Fruit fly (Drosophila melanogaster) whole organism, wandering third instar larva: ENCODE measurements around the gene CD98hc.

Experiments
- Abd-B ChIP-seq: fragments of >200 bp; optimal IDR thresholded peaks from 2 replicates; lab custom pipeline; 2017; ENCODE audit warnings: missing biosample characterization, missing genetic modification characterization
- CG32264 ChIP-seq: fragments of 200-800 bp; sonication (Bioruptor generic); optimal IDR thresholded peaks from 2 replicates; lab custom pipeline; 2016; ENCODE audit warnings: missing biosample characterization, missing genetic modification characterization
- CG9705 ChIP-seq: fragments of 200-800 bp; sonication (Bioruptor generic); optimal IDR thresholded peaks from 2 replicates; lab custom pipeline; 2018; ENCODE audit warnings: missing biosample characterization, mild to moderate bottlenecking, missing genetic modification characterization
- CrebA ChIP-seq: fragments of 200-800 bp; sonication (Bioruptor generic); optimal IDR thresholded peaks from 2 replicates; lab custom pipeline; 2016; ENCODE audit warnings: missing biosample characterization, mild to moderate bottlenecking, missing genetic modification characterization, borderline replicate concordance
- Dfd ChIP-seq: fragments of >200 bp; optimal IDR thresholded peaks from 2 replicates; lab custom pipeline; 2017; ENCODE audit warnings: missing biosample characterization, missing genetic modification characterization
- Dif ChIP-seq: fragments of 200-275, 200-300 bp; sonication (Bioruptor generic); optimal IDR thresholded peaks from 2 replicates; lab custom pipeline; 2018; ENCODE audit warnings: missing biosample characterization, missing genetic modification characterization; ENCODE audit not compliant: partially characterized antibody
- GATAd ChIP-seq: sonication (Bioruptor generic); optimal IDR thresholded peaks from 2 replicates; lab custom pipeline; 2016; ENCODE audit warnings: missing biosample characterization, missing genetic modification characterization
- HLH106 ChIP-seq: fragments of 200-800 bp; optimal IDR thresholded peaks from 3 replicates; lab custom pipeline; 2019; ENCODE audit warnings: missing biosample characterization, mild to moderate bottlenecking, missing genetic modification characterization, moderate library complexity
- Hnf4 ChIP-seq: fragments of 200-800 bp; sonication (Bioruptor generic); optimal IDR thresholded peaks from 2 replicates; lab custom pipeline; 2016; ENCODE audit warnings: missing biosample characterization, mild to moderate bottlenecking, missing genetic modification characterization
- Hr78 ChIP-seq: fragments of >200 bp; optimal IDR thresholded peaks from 2 replicates; lab custom pipeline; 2017; ENCODE audit warnings: missing biosample characterization, missing genetic modification characterization
- Hr83 ChIP-seq: fragments of 200-300 bp; sonication (Bioruptor generic); optimal IDR thresholded peaks from 2 replicates; lab custom pipeline; 2016; ENCODE audit warnings: missing biosample characterization, mild to moderate bottlenecking, missing genetic modification characterization, moderate library complexity; ENCODE audit not compliant: poor library complexity, severe bottlenecking
- Jra ChIP-seq: sonication (Bioruptor generic); optimal IDR thresholded peaks from 2 replicates; lab custom pipeline; 2016; ENCODE audit warnings: missing biosample characterization, missing genetic modification characterization
- Mio ChIP-seq: sonication (Bioruptor generic); optimal IDR thresholded peaks from 2 replicates; lab custom pipeline; 2016; ENCODE audit warnings: missing biosample characterization, missing genetic modification characterization
- Myc ChIP-seq: fragments of >200 bp; optimal IDR thresholded peaks from 2 replicates; lab custom pipeline; 2017
- N ChIP-seq: fragments of >200 bp; optimal IDR thresholded peaks from 2 replicates; lab custom pipeline; 2018; ENCODE audit warnings: missing biosample characterization, missing external identifiers, missing genetic modification characterization
- OdsH ChIP-seq: fragments of 200-800 bp; sonication (Bioruptor generic); optimal IDR thresholded peaks from 2 replicates; lab custom pipeline; 2016; ENCODE audit warnings: missing biosample characterization, mild to moderate bottlenecking, missing genetic modification characterization
- Rel ChIP-seq, 2 experiments: fragments of 200-800 bp; sonication (Bioruptor generic) in 1 of 2; optimal IDR thresholded peaks; 2 replicates in 1 of 2; 3 replicates in 1 of 2; lab custom pipeline; 2016 to 2019; ENCODE audit warnings: mild to moderate bottlenecking in 2 of 2, missing biosample characterization in 2 of 2, missing genetic modification characterization in 2 of 2, moderate library complexity in 1 of 2
- Sp1 ChIP-seq: fragments of 200-800 bp; sonication (Bioruptor generic); optimal IDR thresholded peaks from 3 replicates; lab custom pipeline; 2019; ENCODE audit warnings: missing biosample characterization, mild to moderate bottlenecking, missing genetic modification characterization, moderate library complexity
- Vsx2 ChIP-seq: fragments of 200-300, 225-300 bp; sonication (Bioruptor generic); optimal IDR thresholded peaks from 2 replicates; lab custom pipeline; 2018; ENCODE audit warnings: missing biosample characterization, missing genetic modification characterization; ENCODE audit not compliant: partially characterized antibody
- br ChIP-seq: fragments of 200-800 bp; sonication (Bioruptor generic); optimal IDR thresholded peaks from 2 replicates; lab custom pipeline; 2016; ENCODE audit warnings: missing biosample characterization, missing genetic modification characterization
- brk ChIP-seq: fragments of 200-800 bp; sonication (Bioruptor generic); optimal IDR thresholded peaks from 2 replicates; lab custom pipeline; 2016; ENCODE audit warnings: missing biosample characterization, mild to moderate bottlenecking, missing genetic modification characterization
- dl ChIP-seq, 2 experiments: fragments of 175-275, 200-275 bp in 1 of 2; fragments of 200-275 bp in 1 of 2; sonication (Bioruptor generic); optimal IDR thresholded peaks; lab custom pipeline; 2018; ENCODE audit warnings: mild to moderate bottlenecking in 2 of 2, missing biosample characterization in 2 of 2, missing genetic modification characterization in 2 of 2, moderate library complexity in 2 of 2; ENCODE audit not compliant: partially characterized antibody in 2 of 2, insufficient read depth in 1 of 2
- dmrt93B ChIP-seq: fragments of 200-800 bp; sonication (Bioruptor generic); optimal IDR thresholded peaks from 2 replicates; lab custom pipeline; 2018; ENCODE audit warnings: missing biosample characterization, mild to moderate bottlenecking, missing genetic modification characterization
- dsf ChIP-seq: sonication (Bioruptor generic); optimal IDR thresholded peaks from 2 replicates; lab custom pipeline; 2016; ENCODE audit warnings: missing biosample characterization, missing genetic modification characterization, borderline replicate concordance
- ey ChIP-seq: fragments of 200-800 bp; sonication (Bioruptor generic); optimal IDR thresholded peaks from 2 replicates; lab custom pipeline; 2016; ENCODE audit warnings: missing biosample characterization, missing genetic modification characterization
- foxo ChIP-seq, 2 experiments: fragments of 200-800 bp; sonication (Bioruptor generic); optimal IDR thresholded peaks; 2 replicates in 1 of 2; 3 replicates in 1 of 2; lab custom pipeline; 2016 to 2017; ENCODE audit warnings: missing biosample characterization in 2 of 2, missing genetic modification characterization in 2 of 2
- fru ChIP-seq: fragments of 200-800 bp; sonication (Bioruptor generic); optimal IDR thresholded peaks from 3 replicates; lab custom pipeline; 2016; ENCODE audit warnings: missing biosample characterization, mild to moderate bottlenecking, missing genetic modification characterization
- h ChIP-seq: fragments of 200-800 bp; sonication (Bioruptor generic); optimal IDR thresholded peaks from 3 replicates; lab custom pipeline; 2016; ENCODE audit warnings: missing biosample characterization, mild to moderate bottlenecking, missing genetic modification characterization
- jim ChIP-seq: fragments of 175-275, 200-325 bp; sonication (Bioruptor generic); optimal IDR thresholded peaks from 2 replicates; lab custom pipeline; 2016; ENCODE audit warnings: missing biosample characterization, mild to moderate bottlenecking, missing genetic modification characterization
- lola ChIP-seq: fragments of >200 bp; optimal IDR thresholded peaks from 2 replicates; lab custom pipeline; 2017; ENCODE audit warnings: missing biosample characterization, missing genetic modification characterization
- pan ChIP-seq: fragments of >200 bp; optimal IDR thresholded peaks from 2 replicates; lab custom pipeline; 2017
- psq ChIP-seq: fragments of 200-800 bp; sonication (Bioruptor generic); optimal IDR thresholded peaks from 3 replicates; lab custom pipeline; 2017; ENCODE audit warnings: missing biosample characterization, mild to moderate bottlenecking, missing genetic modification characterization, moderate library complexity
- rgr ChIP-seq: fragments of 200-800 bp; sonication (Bioruptor generic); optimal IDR thresholded peaks from 3 replicates; lab custom pipeline; 2016; ENCODE audit warnings: missing biosample characterization, mild to moderate bottlenecking, missing genetic modification characterization
- sage ChIP-seq: fragments of 200-800 bp; sonication (Bioruptor generic); optimal IDR thresholded peaks from 2 replicates; lab custom pipeline; 2016; ENCODE audit warnings: missing biosample characterization, mild to moderate bottlenecking, missing genetic modification characterization
- sv ChIP-seq: fragments of 200-800 bp; sonication (Bioruptor generic); optimal IDR thresholded peaks from 3 replicates; lab custom pipeline; 2016; ENCODE audit warnings: missing biosample characterization, missing genetic modification characterization
- tai ChIP-seq: sonication (Bioruptor generic); optimal IDR thresholded peaks from 2 replicates; lab custom pipeline; 2016; ENCODE audit warnings: missing biosample characterization, missing genetic modification characterization
- usp ChIP-seq: fragments of >200 bp; optimal IDR thresholded peaks from 2 replicates; lab custom pipeline; 2017; ENCODE audit warnings: missing biosample characterization, missing genetic modification characterization
- woc ChIP-seq: sonication (Bioruptor generic); optimal IDR thresholded peaks from 2 replicates; lab custom pipeline; 2016; ENCODE audit warnings: missing biosample characterization, mild to moderate bottlenecking, missing genetic modification characterization

Gene CD98hc

dm6 chr3R:8001074-8001669 lies 22.9 kb upstream of the CD98hc start, which contains the start of the genes Kmn2 and CG2698:
Gene Kmn2, minus strand, starts transcription at chr3R:8001309.
Gene CG2698, plus strand, starts transcription at chr3R:8001562.
- peak in 1 of 2 experiments; percentile 97 for TF ChIP-seq foxo (GFP tag; optimal IDR thresholded peaks at IDR 0.05; lab: Kevin White, UChicago)
- peak; percentile 64 for TF ChIP-seq Myc (lab: Kevin White, UChicago)
- TF ChIP-seq CrebA: no peak
- TF ChIP-seq lola: no peak
- TF ChIP-seq tai (GFP tag; lab: Kevin White, UChicago): no peak
- no peak for TF ChIP-seq N (GFP tag; lab: Kevin White, UChicago)
- TF ChIP-seq jim (GFP tag; lab: Kevin White, UChicago): no peak
- TF ChIP-seq dsf (GFP tag; lab: Kevin White, UChicago): peak; percentile 91
- TF ChIP-seq GATAd (GFP tag; lab: Kevin White, UChicago): peak; percentile 69
- no peak for TF ChIP-seq usp (GFP tag; lab: Kevin White, UChicago)
- no peak for TF ChIP-seq Rel (GFP tag; optimal IDR thresholded peaks at IDR 0.05; lab: Kevin White, UChicago)
- peak; percentile 83 for TF ChIP-seq Rel (tag; optimal IDR thresholded peaks at IDR 0.05; lab: Kevin White, UChicago)
- TF ChIP-seq pan (lab: Kevin White, UChicago): no peak
- TF ChIP-seq HLH106: peak; percentile 97
- TF ChIP-seq ey (GFP tag; lab: Kevin White, UChicago): peak; percentile 93
- peak; percentile 94 for TF ChIP-seq fru
- TF ChIP-seq Mio (GFP tag; lab: Kevin White, UChicago): peak; percentile 58
- TF ChIP-seq rgr (GFP tag; lab: Kevin White, UChicago): peak; percentile 97
- TF ChIP-seq br (GFP tag; lab: Kevin White, UChicago): peak; percentile 93
- no peak for TF ChIP-seq Abd-B (GFP tag; lab: Kevin White, UChicago)
- no peak for TF ChIP-seq Hr78 (GFP tag; lab: Kevin White, UChicago)
- TF ChIP-seq h: peak; percentile 96
- peak; percentile 97 for TF ChIP-seq OdsH (GFP tag; lab: Kevin White, UChicago)
- TF ChIP-seq CG9705 (GFP tag; lab: Kevin White, UChicago): peak; percentile 90
- peak; percentile 95 for TF ChIP-seq psq (GFP tag; lab: Kevin White, UChicago)
- peak; percentile 65 for TF ChIP-seq Hr83 (GFP tag; lab: Kevin White, UChicago)
- TF ChIP-seq woc: peak; percentile 93
- no peak for TF ChIP-seq Dif (GFP tag; lab: Kevin White, UChicago)
- no peak for TF ChIP-seq Vsx2 (GFP tag; lab: Kevin White, UChicago)
- peak; percentile 95 for TF ChIP-seq sage
- no peak for TF ChIP-seq Dfd (GFP tag; lab: Kevin White, UChicago)
- TF ChIP-seq dl (GFP tag; optimal IDR thresholded peaks at IDR 0.05; lab: Kevin White, UChicago; ENCODE audit: insufficient read depth in 1 of 2, partially characterized antibody in 2 of 2): no peak
- TF ChIP-seq Hnf4 (GFP tag; lab: Kevin White, UChicago): peak; percentile 95
- TF ChIP-seq sv (GFP tag; lab: Kevin White, UChicago): peak; percentile 92
- TF ChIP-seq Jra (GFP tag; lab: Kevin White, UChicago): peak; percentile 92
- peak; percentile 96 for TF ChIP-seq Sp1 (GFP tag; lab: Kevin White, UChicago)
- TF ChIP-seq dmrt93B (GFP tag; lab: Kevin White, UChicago): peak; percentile 97
- TF ChIP-seq brk (GFP tag; lab: Kevin White, UChicago): peak; percentile 96
- TF ChIP-seq CG32264 (GFP tag; lab: Kevin White, UChicago): peak; percentile 77

dm6 chr3R:7999530-8000116 lies 21.4 kb upstream of the CD98hc start, which contains the start of gene PIG-H:
Gene PIG-H, plus strand, starts transcription at chr3R:7999832.
- TF ChIP-seq Dif (GFP tag; lab: Kevin White, UChicago): peak; percentile 60
- TF ChIP-seq N (GFP tag; lab: Kevin White, UChicago): peak; percentile 20
- no peak for TF ChIP-seq dl (GFP tag; optimal IDR thresholded peaks at IDR 0.05; lab: Kevin White, UChicago; ENCODE audit: insufficient read depth in 1 of 2, partially characterized antibody in 2 of 2)
- TF ChIP-seq brk (GFP tag; lab: Kevin White, UChicago): peak; percentile 52
- no peak for TF ChIP-seq sv (GFP tag; lab: Kevin White, UChicago)
- TF ChIP-seq jim (GFP tag; lab: Kevin White, UChicago): no peak
- TF ChIP-seq sage: no peak
- TF ChIP-seq HLH106: no peak
- peak; percentile 46 for TF ChIP-seq tai (GFP tag; lab: Kevin White, UChicago)
